Fruit fly (Drosophila melanogaster) whole organism, embryonic: ENCODE data around the gene Dlip2.

ENCODE experiments used
- B-H1 ChIP-seq: fragments of 200-800 bp; sonication (Bioruptor generic); IDR thresholded peaks from 3 replicates; pipeline ENCODE4 v1.3.6; 2022; ENCODE audit warnings: missing biosample characterization, missing genetic modification characterization
- CG13123 ChIP-seq: fragments of 200-800 bp; sonication (Bioruptor generic); optimal IDR thresholded peaks from 2 replicates; lab custom pipeline; 2016; ENCODE audit warnings: missing biosample characterization, missing genetic modification characterization
- CG16779 ChIP-seq: fragments of 200-800 bp; sonication (Bioruptor generic); IDR thresholded peaks from 2 replicates; pipeline ENCODE4 v1.3.6; 2022; ENCODE audit warnings: missing biosample characterization, missing genetic modification characterization
- CG16863 ChIP-seq: fragments of 200-800 bp; sonication (Bioruptor generic); optimal IDR thresholded peaks from 3 replicates; lab custom pipeline; 2016; ENCODE audit warnings: missing biosample characterization, missing genetic modification characterization
- CG8944 ChIP-seq: fragments of 200-800 bp; sonication (Bioruptor generic); optimal IDR thresholded peaks from 3 replicates; lab custom pipeline; 2016; ENCODE audit warnings: missing biosample characterization, missing genetic modification characterization
- NC2β ChIP-seq: fragments of 200-800 bp; sonication (Bioruptor generic); optimal IDR thresholded peaks from 2 replicates; lab custom pipeline; 2016; ENCODE audit warnings: missing biosample characterization, missing genetic modification characterization
- fru ChIP-seq: fragments of >200 bp; optimal IDR thresholded peaks from 2 replicates; lab custom pipeline; 2017
- pnt ChIP-seq: fragments of 200-800 bp; sonication (Bioruptor generic); optimal IDR thresholded peaks from 3 replicates; lab custom pipeline; 2016; ENCODE audit warnings: missing biosample characterization, missing genetic modification characterization

dm6 chr3R:4640546-4641253, 4.8 kb downstream of the Dlip2 start:
- TF ChIP-seq CG16779 (GFP tag; lab: Robert Waterston, UW) (no peak), CG8944 (GFP tag; lab: Kevin White, UChicago) (no peak), NC2β (GFP tag; lab: Kevin White, UChicago) (no peak), CG13123 (GFP tag; lab: Kevin White, UChicago) (no peak), B-H1 (GFP tag; lab: Robert Waterston, UW) (no peak), pnt (GFP tag; lab: Kevin White, UChicago) (no peak), fru (lab: Kevin White, UChicago) (no peak), CG16863 (GFP tag; lab: Kevin White, UChicago) (no peak)
